Fruit fly (Drosophila melanogaster) whole organism, embryonic: ENCODE results near the gene CG4896.

ENCODE experiments used
- BEAF-32 ChIP-seq: fragments of 200-800 bp; sonication (Bioruptor generic); optimal IDR thresholded peaks from 3 replicates; lab custom pipeline; 2017; ENCODE audit warnings: missing biosample characterization, missing genetic modification characterization, mild to moderate bottlenecking, moderate library complexity, missing genetic modification reagents
- Bdp1 ChIP-seq: fragments of 200-800 bp; sonication (Bioruptor generic); optimal IDR thresholded peaks from 3 replicates; lab custom pipeline; 2016; ENCODE audit warnings: missing biosample characterization, missing genetic modification characterization
- Bteb2 ChIP-seq: fragments of 200-800 bp; sonication (Bioruptor generic); optimal IDR thresholded peaks from 2 replicates; lab custom pipeline; 2016; ENCODE audit warnings: missing biosample characterization, missing genetic modification characterization
- CG10274 ChIP-seq: fragments of 200-800 bp; sonication (Bioruptor generic); optimal IDR thresholded peaks from 3 replicates; lab custom pipeline; 2017; ENCODE audit warnings: missing biosample characterization, mild to moderate bottlenecking, missing genetic modification characterization
- CG10959 ChIP-seq: fragments of 200-800 bp; sonication (Bioruptor generic); IDR thresholded peaks from 2 replicates; pipeline ENCODE4 v1.3.6; 2022; ENCODE audit warnings: missing biosample characterization, missing genetic modification characterization
- CG10979 ChIP-seq: fragments of 200-800 bp; sonication (Bioruptor generic); optimal IDR thresholded peaks from 2 replicates; lab custom pipeline; 2018; ENCODE audit warnings: missing biosample characterization, mild to moderate bottlenecking, missing genetic modification characterization, moderate library complexity
- CG11696 ChIP-seq: fragments of 200-800 bp; sonication (Bioruptor generic); IDR thresholded peaks from 2 replicates; pipeline ENCODE4 v1.3.6; 2022; ENCODE audit warnings: missing biosample characterization, missing genetic modification characterization
- CG12391 ChIP-seq: fragments of 200-800 bp; sonication (Bioruptor generic); optimal IDR thresholded peaks from 3 replicates; lab custom pipeline; 2018; ENCODE audit warnings: missing biosample characterization, mild to moderate bottlenecking, missing genetic modification characterization, moderate library complexity
- CG13287 ChIP-seq: fragments of 200-800 bp; sonication (Bioruptor generic); IDR thresholded peaks from 2 replicates; pipeline ENCODE4 v1.3.6; 2022; ENCODE audit warnings: missing biosample characterization, missing genetic modification characterization; ENCODE audit not compliant: partially characterized antibody
- CG14014 ChIP-seq: fragments of 200-800 bp; sonication (Bioruptor generic); IDR thresholded peaks from 2 replicates; pipeline ENCODE4 v1.3.6; 2022; ENCODE audit warnings: missing biosample characterization, missing genetic modification characterization
- CG15696 ChIP-seq: fragments of 200-800 bp; sonication (Bioruptor generic); optimal IDR thresholded peaks from 2 replicates; lab custom pipeline; 2019; ENCODE audit warnings: missing biosample characterization, mild to moderate bottlenecking, missing genetic modification characterization, moderate library complexity
- CG16813 ChIP-seq: fragments of 200-800 bp; sonication (Bioruptor generic); IDR thresholded peaks from 3 replicates; pipeline ENCODE4 v1.3.6; 2022; ENCODE audit warnings: missing biosample characterization, missing genetic modification characterization; ENCODE audit not compliant: partially characterized antibody
- CG1832 ChIP-seq: fragments of 200-800 bp; sonication (Bioruptor generic); optimal IDR thresholded peaks from 2 replicates; lab custom pipeline; 2017; ENCODE audit warnings: missing biosample characterization, mild to moderate bottlenecking, missing genetic modification characterization, inconsistent platforms
- CG32532 ChIP-seq: fragments of 200-800 bp; sonication (Bioruptor generic); IDR thresholded peaks from 2 replicates; pipeline ENCODE4 v1.3.6; 2022; ENCODE audit warnings: missing biosample characterization, missing genetic modification characterization
- CG33213 ChIP-seq: fragments of 200-800 bp; sonication (Bioruptor generic); optimal IDR thresholded peaks from 3 replicates; lab custom pipeline; 2016; ENCODE audit warnings: missing biosample characterization, missing genetic modification characterization
- CG4424 ChIP-seq: fragments of 200-800 bp; sonication (Bioruptor generic); optimal IDR thresholded peaks from 3 replicates; lab custom pipeline; 2016; ENCODE audit warnings: missing biosample characterization, missing genetic modification characterization
- CG6791 ChIP-seq: fragments of 200-800 bp; sonication (Bioruptor generic); IDR thresholded peaks from 3 replicates; pipeline ENCODE4 v1.3.6; 2022; ENCODE audit warnings: missing biosample characterization, missing genetic modification characterization; ENCODE audit not compliant: partially characterized antibody
- CG7271 ChIP-seq: fragments of 200-800 bp; sonication (Bioruptor generic); optimal IDR thresholded peaks from 2 replicates; lab custom pipeline; 2018; ENCODE audit warnings: missing biosample characterization, mild to moderate bottlenecking, missing genetic modification characterization, moderate library complexity
- CG8089 ChIP-seq: fragments of 200-800 bp; sonication (Bioruptor generic); optimal IDR thresholded peaks from 3 replicates; lab custom pipeline; 2016; ENCODE audit warnings: missing biosample characterization, missing genetic modification characterization
- CG9932 ChIP-seq: fragments of 200-800 bp; sonication (Bioruptor generic); IDR thresholded peaks from 2 replicates; pipeline ENCODE4 v1.3.6; 2022; ENCODE audit warnings: missing biosample characterization, missing genetic modification characterization
- Chrac-16 ChIP-seq: fragments of 200-800 bp; sonication (Bioruptor generic); optimal IDR thresholded peaks from 3 replicates; lab custom pipeline; 2016; ENCODE audit warnings: missing biosample characterization, missing genetic modification characterization
- Deaf1 ChIP-seq: fragments of 200-800 bp; optimal IDR thresholded peaks from 3 replicates; lab custom pipeline; 2019; ENCODE audit warnings: missing biosample characterization, mild to moderate bottlenecking, missing genetic modification characterization, moderate library complexity
- E2f1 ChIP-seq: fragments of 200-800 bp; sonication (Bioruptor generic); IDR thresholded peaks from 2 replicates; pipeline ENCODE4 v1.3.6; 2022; ENCODE audit warnings: missing biosample characterization, missing genetic modification characterization
- Gug ChIP-seq: fragments of 200-800 bp; sonication (Bioruptor generic); IDR thresholded peaks from 4 replicates; pipeline ENCODE4 v1.3.6; 2022; ENCODE audit warnings: missing biosample characterization, missing genetic modification characterization
- Hey ChIP-seq: fragments of 200-800 bp; sonication (Bioruptor generic); optimal IDR thresholded peaks from 3 replicates; lab custom pipeline; 2018; ENCODE audit warnings: missing biosample characterization, mild to moderate bottlenecking, missing genetic modification characterization
- Lpt ChIP-seq: fragments of >200 bp; optimal IDR thresholded peaks from 2 replicates; lab custom pipeline; 2018; ENCODE audit warnings: missing biosample characterization, missing genetic modification characterization
- Med ChIP-seq: fragments of 200-800 bp; sonication (Bioruptor generic); peaks from one replicate; lab custom pipeline; 2016; ENCODE audit warnings: missing biosample characterization, missing genetic modification characterization, mild to moderate bottlenecking, inconsistent platforms, moderate library complexity
- Mes4 ChIP-seq: fragments of 200-800 bp; sonication (Bioruptor generic); optimal IDR thresholded peaks from 2 replicates; lab custom pipeline; 2016; ENCODE audit warnings: missing biosample characterization, missing genetic modification characterization
- Opbp ChIP-seq: fragments of 200-800 bp; sonication (Bioruptor generic); IDR thresholded peaks from 3 replicates; pipeline ENCODE4 v1.3.6; 2022; ENCODE audit warnings: missing biosample characterization, missing genetic modification characterization; ENCODE audit not compliant: partially characterized antibody
- ac ChIP-seq: fragments of 200-800 bp; sonication (Bioruptor generic); optimal IDR thresholded peaks from 3 replicates; lab custom pipeline; 2017; ENCODE audit warnings: missing biosample characterization, mild to moderate bottlenecking, missing genetic modification characterization
- bbx ChIP-seq: fragments of 200-800 bp; sonication (Bioruptor generic); IDR thresholded peaks from 2 replicates; pipeline ENCODE4 v1.3.6; 2022; ENCODE audit warnings: missing biosample characterization, missing genetic modification characterization; ENCODE audit not compliant: partially characterized antibody
- chinmo ChIP-seq: fragments of 200-800 bp; sonication (Bioruptor generic); IDR thresholded peaks from 4 replicates; pipeline ENCODE4 v1.3.6; 2022; ENCODE audit warnings: missing biosample characterization, missing genetic modification characterization; ENCODE audit not compliant: partially characterized antibody
- danr ChIP-seq: fragments of 200-800 bp; sonication (Bioruptor generic); IDR thresholded peaks from 2 replicates; pipeline ENCODE4 v1.3.6; 2022; ENCODE audit warnings: missing biosample characterization, missing genetic modification characterization
- ftz-f1 ChIP-seq: fragments of 200-800 bp; sonication (Bioruptor generic); optimal IDR thresholded peaks from 2 replicates; lab custom pipeline; 2016; ENCODE audit warnings: missing biosample characterization, missing genetic modification characterization
- gcm ChIP-seq: fragments of 200-800 bp; sonication (Bioruptor generic); optimal IDR thresholded peaks from 2 replicates; lab custom pipeline; 2019; ENCODE audit warnings: missing biosample characterization, mild to moderate bottlenecking, missing genetic modification characterization, moderate library complexity
- grn ChIP-seq: fragments of 200-800 bp; sonication (Bioruptor generic); optimal IDR thresholded peaks from 3 replicates; lab custom pipeline; 2017; ENCODE audit warnings: missing biosample characterization, missing genetic modification characterization
- hb ChIP-seq: fragments of 200-800 bp; sonication (Bioruptor generic); IDR thresholded peaks from 3 replicates; pipeline ENCODE4 v1.3.6; 2022; ENCODE audit warnings: missing biosample characterization, missing genetic modification characterization; ENCODE audit not compliant: partially characterized antibody
- hbn ChIP-seq: fragments of 200-800 bp; sonication (Bioruptor generic); IDR thresholded peaks from 2 replicates; pipeline ENCODE4 v1.3.6; 2022; ENCODE audit warnings: missing biosample characterization, missing genetic modification characterization; ENCODE audit not compliant: partially characterized antibody
- hkb ChIP-seq, 2 experiments: fragments of 200-800 bp in 1 of 2; fragments of >200 bp in 1 of 2; sonication (Bioruptor generic) in 1 of 2; IDR thresholded peaks in 1 of 2; optimal IDR thresholded peaks in 1 of 2; 2 replicates each; pipeline versions ENCODE4 v1.3.6 to Lab custom; 2017 to 2022; ENCODE audit warnings: missing biosample characterization in 1 of 2, missing genetic modification characterization in 1 of 2
- knrl ChIP-seq: fragments of 200-800 bp; sonication (Bioruptor generic); IDR thresholded peaks from 3 replicates; pipeline ENCODE4 v1.3.6; 2022; ENCODE audit warnings: missing biosample characterization, missing genetic modification characterization; ENCODE audit not compliant: partially characterized antibody
- lola ChIP-seq, 3 experiments: fragments of >200 bp in 2 of 3; fragments of 200-800 bp in 1 of 3; sonication (Bioruptor generic) in 1 of 3; optimal IDR thresholded peaks; 2 replicates each; lab custom pipeline; 2017 to 2019; ENCODE audit warnings: missing biosample characterization in 3 of 3, missing genetic modification characterization in 3 of 3, mild to moderate bottlenecking in 1 of 3, moderate library complexity in 1 of 3
- pzg ChIP-seq: fragments of 200-800 bp; sonication (Bioruptor generic); optimal IDR thresholded peaks from 3 replicates; lab custom pipeline; 2018; ENCODE audit warnings: missing biosample characterization, mild to moderate bottlenecking, missing genetic modification characterization, moderate library complexity
- ro ChIP-seq: fragments of 200-800 bp; sonication (Bioruptor generic); IDR thresholded peaks from 2 replicates; pipeline ENCODE4 v1.3.6; 2022; ENCODE audit warnings: missing biosample characterization, missing genetic modification characterization
- trem ChIP-seq: fragments of 200-800 bp; optimal IDR thresholded peaks from 3 replicates; lab custom pipeline; 2019; ENCODE audit warnings: missing biosample characterization, mild to moderate bottlenecking, missing genetic modification characterization, moderate library complexity
- unc-4 ChIP-seq: fragments of 200-800 bp; sonication (Bioruptor generic); IDR thresholded peaks from 2 replicates; pipeline ENCODE4 v1.3.6; 2022; ENCODE audit warnings: missing biosample characterization, missing genetic modification characterization; ENCODE audit not compliant: partially characterized antibody
- vnd ChIP-seq: fragments of 200-800 bp; sonication (Bioruptor generic); IDR thresholded peaks from 3 replicates; pipeline ENCODE4 v1.3.6; 2022; ENCODE audit warnings: missing biosample characterization, missing genetic modification characterization; ENCODE audit not compliant: partially characterized antibody

Gene CG4896

dm6 chr2L:1172704-1173107, 4.8 kb upstream of the CG4896 start, which contains the start of the genes Charon and CG4887 (continued):
- TF ChIP-seq Chrac-16 (GFP tag; lab: Kevin White, UChicago) (peak; percentile 89), Opbp (GFP tag; lab: Robert Waterston, UW) (0 out of 3 replicates have a peak, but pooled peaks have one; percentile 51), Deaf1 (tag; lab: Kevin White, UChicago) (peak; percentile 44), CG14014 (GFP tag; lab: Robert Waterston, UW) (peak; percentile 71), gcm (GFP tag; lab: Kevin White, UChicago) (no peak), Mes4 (peak; percentile 67), Gug (GFP tag; lab: Robert Waterston, UW) (peak; percentile 83), ac (GFP tag; lab: Kevin White, UChicago) (no peak), bbx (GFP tag; lab: Robert Waterston, UW) (peak; percentile 28; the same call in 1 of the 2 replicates), unc-4 (GFP tag; lab: Robert Waterston, UW) (peak; percentile 79), Lpt (GFP tag; lab: Kevin White, UChicago) (no peak)

dm6 chr2L:1183799-1184198, 6.3 kb downstream of the CG4896 start, which contains the start of the genes CG5126 and Tgt:
Gene CG5126, minus strand, starts transcription at chr2L:1184020.
Gene Tgt, plus strand, starts transcription at chr2L:1184065.
- TF ChIP-seq Hey (tag; lab: Kevin White, UChicago), result peak; percentile 24
- TF ChIP-seq hkb (optimal IDR thresholded peaks at IDR 0.05; lab: Kevin White, UChicago), result no peak
- TF ChIP-seq hkb (GFP tag; IDR thresholded peaks at IDR 0.05; lab: Robert Waterston, UW), result no peak
- TF ChIP-seq CG4424 (GFP tag; lab: Kevin White, UChicago), result no peak
- TF ChIP-seq trem (tag; lab: Kevin White, UChicago), result no peak
- no peak for TF ChIP-seq CG8089 (GFP tag; lab: Kevin White, UChicago)
- no peak for TF ChIP-seq lola (GFP tag; optimal IDR thresholded peaks at IDR 0.05; lab: Kevin White, UChicago)
- no peak for TF ChIP-seq CG9932 (GFP tag; lab: Robert Waterston, UW)
- peak; percentile 34; the same call in 1 of the 2 replicates for TF ChIP-seq hbn
- TF ChIP-seq ro (GFP tag; lab: Robert Waterston, UW), result no peak
- TF ChIP-seq chinmo (GFP tag; lab: Robert Waterston, UW), result peak; percentile 87; the same call in 2 of the 4 replicates
- TF ChIP-seq vnd (GFP tag; lab: Robert Waterston, UW), result 0 out of 3 replicates have a peak, but pooled peaks have one; percentile 35
- TF ChIP-seq CG7271 (tag; lab: Kevin White, UChicago), result no peak
- TF ChIP-seq CG10274 (GFP tag; lab: Kevin White, UChicago), result no peak
- peak; percentile 87 for TF ChIP-seq grn (GFP tag; lab: Kevin White, UChicago)
- TF ChIP-seq CG15696 (tag; lab: Kevin White, UChicago), result no peak
- peak; percentile 74 for TF ChIP-seq pzg
- TF ChIP-seq hb, result peak; percentile 69; the same call in 1 of the 3 replicates
- peak; percentile 79 for TF ChIP-seq CG13287 (GFP tag; lab: Robert Waterston, UW)
- peak; percentile 70 for TF ChIP-seq BEAF-32 (GFP tag; lab: Kevin White, UChicago)
- TF ChIP-seq bbx (GFP tag; lab: Robert Waterston, UW), result peak; percentile 55; the same call in 1 of the 2 replicates
- TF ChIP-seq Bteb2, result no peak
- no peak for TF ChIP-seq CG11696 (GFP tag; lab: Robert Waterston, UW)
- TF ChIP-seq ftz-f1 (GFP tag; lab: Kevin White, UChicago), result peak; percentile 63
- no peak for TF ChIP-seq CG32532 (GFP tag; lab: Robert Waterston, UW)
- no peak for TF ChIP-seq danr
- TF ChIP-seq CG1832 (GFP tag; lab: Kevin White, UChicago), result no peak
- TF ChIP-seq CG12391 (tag; lab: Kevin White, UChicago), result no peak
- no peak for TF ChIP-seq Bdp1 (GFP tag; lab: Kevin White, UChicago)
- peak; percentile 60 for TF ChIP-seq Med (GFP tag; lab: Kevin White, UChicago)
- TF ChIP-seq CG10959 (GFP tag; lab: Robert Waterston, UW), result no peak
- no peak for TF ChIP-seq CG33213 (GFP tag; lab: Kevin White, UChicago)
- peak; percentile 54 for TF ChIP-seq CG10979 (tag; lab: Kevin White, UChicago)
- TF ChIP-seq knrl (GFP tag; lab: Robert Waterston, UW), result peak; percentile 43; the same call in 2 of the 3 replicates
- TF ChIP-seq CG6791, result peak; percentile 56; the same call in 1 of the 3 replicates
- peak; percentile 33; the same call in 2 of the 3 replicates for TF ChIP-seq CG16813 (GFP tag; lab: Robert Waterston, UW)
- no peak for TF ChIP-seq E2f1
